Fruit fly (Drosophila melanogaster) whole organism, wandering third instar larva: ENCODE results near the gene Drgx.

ENCODE experiments used
- Dfd ChIP-seq: fragments of >200 bp; optimal IDR thresholded peaks from 2 replicates; lab custom pipeline; 2017; ENCODE audit warnings: missing biosample characterization, missing genetic modification characterization
- GATAd ChIP-seq: sonication (Bioruptor generic); optimal IDR thresholded peaks from 2 replicates; lab custom pipeline; 2016; ENCODE audit warnings: missing biosample characterization, missing genetic modification characterization
- Hnf4 ChIP-seq: fragments of 200-800 bp; sonication (Bioruptor generic); optimal IDR thresholded peaks from 2 replicates; lab custom pipeline; 2016; ENCODE audit warnings: missing biosample characterization, mild to moderate bottlenecking, missing genetic modification characterization
- Myc ChIP-seq: fragments of >200 bp; optimal IDR thresholded peaks from 2 replicates; lab custom pipeline; 2017
- OdsH ChIP-seq: fragments of 200-800 bp; sonication (Bioruptor generic); optimal IDR thresholded peaks from 2 replicates; lab custom pipeline; 2016; ENCODE audit warnings: missing biosample characterization, mild to moderate bottlenecking, missing genetic modification characterization
- dmrt93B ChIP-seq: fragments of 200-800 bp; sonication (Bioruptor generic); optimal IDR thresholded peaks from 2 replicates; lab custom pipeline; 2018; ENCODE audit warnings: missing biosample characterization, mild to moderate bottlenecking, missing genetic modification characterization
- rgr ChIP-seq: fragments of 200-800 bp; sonication (Bioruptor generic); optimal IDR thresholded peaks from 3 replicates; lab custom pipeline; 2016; ENCODE audit warnings: missing biosample characterization, mild to moderate bottlenecking, missing genetic modification characterization
- sage ChIP-seq: fragments of 200-800 bp; sonication (Bioruptor generic); optimal IDR thresholded peaks from 2 replicates; lab custom pipeline; 2016; ENCODE audit warnings: missing biosample characterization, mild to moderate bottlenecking, missing genetic modification characterization
- usp ChIP-seq: fragments of >200 bp; optimal IDR thresholded peaks from 2 replicates; lab custom pipeline; 2017; ENCODE audit warnings: missing biosample characterization, missing genetic modification characterization
- woc ChIP-seq: sonication (Bioruptor generic); optimal IDR thresholded peaks from 2 replicates; lab custom pipeline; 2016; ENCODE audit warnings: missing biosample characterization, mild to moderate bottlenecking, missing genetic modification characterization

DNA sequence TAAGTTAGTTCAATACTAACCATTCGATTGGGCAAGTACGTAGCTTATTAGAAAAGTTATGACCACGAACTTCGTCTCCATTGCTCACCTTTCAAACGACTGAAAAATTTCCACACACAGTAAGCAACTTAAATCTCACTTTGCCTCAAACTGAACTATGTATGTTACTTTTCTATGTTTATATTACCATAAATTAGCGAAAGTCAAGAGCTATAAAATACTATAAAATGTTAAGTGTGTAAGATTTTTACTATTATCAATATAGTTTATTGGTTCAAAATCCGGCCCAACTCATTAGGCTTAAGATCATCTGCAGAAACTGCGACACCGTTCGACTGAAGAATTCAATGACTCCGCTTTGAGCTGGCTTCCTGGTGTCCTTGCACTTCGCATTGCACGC lies 5.9 kb downstream of the Drgx start, which contains the start of gene Sfp24Ba:
- TF ChIP-seq usp (GFP tag; lab: Kevin White, UChicago) (no peak), OdsH (GFP tag; lab: Kevin White, UChicago) (no peak), rgr (GFP tag; lab: Kevin White, UChicago) (no peak), sage (GFP tag; lab: Kevin White, UChicago) (no peak), Myc (lab: Kevin White, UChicago) (no peak), Hnf4 (GFP tag; lab: Kevin White, UChicago) (no peak), GATAd (GFP tag; lab: Kevin White, UChicago) (no peak), dmrt93B (GFP tag; lab: Kevin White, UChicago) (no peak), Dfd (GFP tag; lab: Kevin White, UChicago) (no peak), woc (no peak)
